Worm (Caenorhabditis elegans): Measurements from ENCODE around the gene F49F1.2.

F49F1.2 gene

DNA sequence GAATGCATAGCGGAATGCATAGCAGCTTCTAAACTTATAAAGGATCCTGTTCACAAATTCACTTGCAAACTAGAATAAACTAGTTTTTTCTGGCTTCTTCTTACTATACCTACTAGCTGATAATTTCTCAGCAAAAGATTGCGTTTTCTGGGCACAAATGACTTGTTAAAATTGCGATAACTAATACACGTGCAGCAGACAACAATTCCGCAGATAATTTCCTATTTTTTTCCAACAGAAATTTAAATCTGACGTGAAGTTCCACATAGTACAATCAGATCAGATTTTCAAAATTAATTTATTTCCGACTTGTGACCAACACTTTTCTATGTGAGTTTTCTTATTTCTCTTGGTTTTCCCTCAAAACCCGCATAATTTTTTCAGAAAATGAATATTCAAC is 48.6 kb downstream of the F49F1.2 start, which contains the start of gene scrm-8:
scrm-8 (plus strand) TSS at position 301 of the 400 bp plus-strand sequence.
- TF ChIP-seq elt-1 (tag; optimal IDR thresholded peaks at IDR 0.05; ENCODE audit: borderline replicate concordance, insufficient read depth) (no peak), mab-5 (tag; optimal IDR thresholded peaks at IDR 0.05) (no peak), elt-3 (tag; optimal IDR thresholded peaks at IDR 0.05) (no peak), zip-8 (tag; optimal IDR thresholded peaks at IDR 0.05) (no peak), sem-2 (GFP tag; optimal IDR thresholded peaks at IDR 0.05) (no peak), nhr-12 (tag; optimal IDR thresholded peaks at IDR 0.05) (no peak), tbx-8 (GFP tag; optimal IDR thresholded peaks at IDR 0.05) (no peak), ham-2 (GFP tag; optimal IDR thresholded peaks at IDR 0.05) (no peak), ces-1 (GFP tag; optimal IDR thresholded peaks at IDR 0.05) (no peak), mep-1 (tag; optimal IDR thresholded peaks at IDR 0.05) (no peak), nhr-2 (tag; optimal IDR thresholded peaks at IDR 0.05) (no peak), snpc-4 (tag; optimal IDR thresholded peaks at IDR 0.05) (no peak), lin-32 (GFP tag; optimal IDR thresholded peaks at IDR 0.05) (no peak), mls-2 (tag; optimal IDR thresholded peaks at IDR 0.05) (no peak), drap-1 (GFP tag; optimal IDR thresholded peaks at IDR 0.05) (no peak), flh-1 (GFP tag; optimal IDR thresholded peaks at IDR 0.05) (no peak), blmp-1 (tag; optimal IDR thresholded peaks at IDR 0.05) (no peak), ceh-43 (GFP tag; optimal IDR thresholded peaks at IDR 0.05) (no peak), bed-3 (GFP tag; optimal IDR thresholded peaks at IDR 0.05) (no peak), nhr-237 (tag; optimal IDR thresholded peaks at IDR 0.05) (no peak)
